Fruit fly (Drosophila melanogaster): ENCODE measurements around the gene Septin1.

The Septin1 gene

DNA sequence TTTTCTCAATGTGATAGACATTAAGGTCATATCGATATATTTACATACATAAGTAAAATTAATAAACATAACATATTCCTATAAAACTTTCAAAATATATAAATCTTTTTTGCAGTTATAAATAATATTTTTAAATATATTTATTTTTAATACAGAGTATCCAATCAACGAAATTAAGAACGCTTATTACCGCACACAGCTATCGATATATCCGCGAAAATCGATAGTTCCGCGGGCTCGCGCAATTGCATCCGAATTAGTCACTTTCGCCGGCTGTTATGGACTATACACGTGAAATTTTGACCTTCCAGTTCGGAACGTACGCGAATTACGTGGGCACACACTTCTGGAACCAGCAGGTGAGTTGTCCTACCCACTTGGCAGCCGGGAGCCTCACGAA lies 30.6 kb downstream of the Septin1 start, which contains the start of gene mst:
Gene mst, plus strand, starts transcription at position 244 of the 400 bp plus-strand sequence.
- no peak for TF ChIP-seq cic (GFP tag; optimal IDR thresholded peaks at IDR 0.05)
- TF ChIP-seq CG11617 (GFP tag; optimal IDR thresholded peaks at IDR 0.05), result no peak
- TF ChIP-seq pad (GFP tag; optimal IDR thresholded peaks at IDR 0.05), result no peak
- no peak for TF ChIP-seq Clk (GFP tag; optimal IDR thresholded peaks at IDR 0.05)
- TF ChIP-seq tj (GFP tag; optimal IDR thresholded peaks at IDR 0.05), result no peak
- TF ChIP-seq Hr96 (GFP tag; optimal IDR thresholded peaks at IDR 0.05), result no peak
- no peak for TF ChIP-seq Crg-1 (GFP tag; optimal IDR thresholded peaks at IDR 0.05)
- TF ChIP-seq Mnt (GFP tag; optimal IDR thresholded peaks at IDR 0.05), result no peak
- TF ChIP-seq toe (GFP tag; optimal IDR thresholded peaks at IDR 0.05), result no peak

DNA sequence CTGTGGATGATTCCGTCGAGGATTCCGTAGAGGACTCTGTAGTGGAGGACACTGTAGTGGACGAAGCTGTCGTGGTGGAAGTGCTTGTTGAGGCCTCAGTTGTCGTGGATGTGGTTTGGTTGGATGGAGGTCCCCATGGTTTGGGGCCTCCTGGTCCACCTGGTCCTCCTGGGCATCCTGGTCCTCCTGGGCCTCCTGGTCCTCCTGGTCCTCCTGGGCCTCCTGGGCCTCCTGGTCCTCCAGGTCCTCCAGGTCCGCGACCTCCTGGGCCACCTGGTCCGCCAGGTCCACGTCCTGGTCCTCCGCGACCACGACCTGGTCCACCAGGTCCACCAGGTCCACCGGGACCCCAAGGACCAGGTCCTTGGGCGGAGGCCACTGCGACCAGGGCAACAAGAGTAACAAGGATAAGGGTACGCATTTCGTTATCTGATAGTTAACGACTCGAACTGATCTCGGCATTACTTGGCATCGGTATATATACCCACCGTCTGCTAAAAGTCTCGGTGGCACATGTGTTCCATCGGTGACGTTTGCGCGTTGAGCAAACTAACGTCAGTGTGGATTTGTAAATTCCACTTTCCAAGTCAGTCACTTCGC lies 38.9 kb downstream of the Septin1 start, which contains the start of gene lcs:
Gene lcs, minus strand, starts transcription at position 457 of the 600 bp plus-strand sequence.
- TF ChIP-seq cnc (optimal IDR thresholded peaks at IDR 0.05) (no peak), CG7101 (tag; optimal IDR thresholded peaks at IDR 0.05) (no peak), Hr96 (GFP tag; optimal IDR thresholded peaks at IDR 0.05) (no peak), Clk (GFP tag; optimal IDR thresholded peaks at IDR 0.05) (no peak), toe (GFP tag; optimal IDR thresholded peaks at IDR 0.05) (no peak), Crg-1 (GFP tag; optimal IDR thresholded peaks at IDR 0.05) (no peak), kay (GFP tag; ENCODE audit: borderline replicate concordance) (no peak), tj (GFP tag; optimal IDR thresholded peaks at IDR 0.05) (no peak), bab1 (GFP tag; optimal IDR thresholded peaks at IDR 0.05) (no peak), CG12768 (GFP tag; optimal IDR thresholded peaks at IDR 0.05) (no peak), CG14711 (tag; optimal IDR thresholded peaks at IDR 0.05) (no peak), ovo (GFP tag; optimal IDR thresholded peaks at IDR 0.05) (no peak), CG33017 (tag; optimal IDR thresholded peaks at IDR 0.05) (no peak), cic (GFP tag; optimal IDR thresholded peaks at IDR 0.05) (no peak), CG1620 (GFP tag; optimal IDR thresholded peaks at IDR 0.05) (no peak)

DNA sequence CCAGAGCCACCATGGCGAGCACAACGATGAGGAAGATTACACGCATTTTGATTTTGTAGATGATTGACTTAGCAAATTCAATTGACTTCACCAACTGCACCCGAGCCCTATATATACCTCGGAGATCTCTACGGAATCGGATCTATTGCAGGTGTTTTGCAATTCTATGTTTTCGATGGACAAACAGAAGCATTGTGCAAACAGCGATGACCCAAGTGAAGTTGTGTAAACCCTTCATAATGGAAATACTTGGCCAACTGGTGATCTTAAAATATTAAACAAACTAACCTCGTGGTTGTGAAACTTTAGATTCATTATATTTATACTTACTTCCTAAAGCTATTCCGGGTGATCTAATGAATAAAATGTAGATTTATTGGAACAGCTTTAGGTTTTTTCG lies 44.6 kb downstream of the Septin1 start, which contains the start of gene whe:
Gene whe, minus strand, starts transcription at position 101 of the 400 bp plus-strand sequence.
- TF ChIP-seq CG7101 (tag; optimal IDR thresholded peaks at IDR 0.05) (no peak), CG7045 (GFP tag; optimal IDR thresholded peaks at IDR 0.05) (no peak), Clk (GFP tag; optimal IDR thresholded peaks at IDR 0.05) (no peak), CG14711 (tag; optimal IDR thresholded peaks at IDR 0.05) (no peak), CG11617 (GFP tag; optimal IDR thresholded peaks at IDR 0.05) (no peak), cnc (optimal IDR thresholded peaks at IDR 0.05) (no peak), CG1620 (GFP tag; optimal IDR thresholded peaks at IDR 0.05) (no peak), cic (GFP tag; optimal IDR thresholded peaks at IDR 0.05) (no peak), kay (GFP tag; ENCODE audit: borderline replicate concordance) (no peak), Hr96 (GFP tag; optimal IDR thresholded peaks at IDR 0.05) (no peak), pad (GFP tag; optimal IDR thresholded peaks at IDR 0.05) (no peak), Mnt (GFP tag; optimal IDR thresholded peaks at IDR 0.05) (no peak), Crg-1 (GFP tag; optimal IDR thresholded peaks at IDR 0.05) (no peak), CG5204 (GFP tag; optimal IDR thresholded peaks at IDR 0.05) (no peak)
